Worm (Caenorhabditis elegans): ENCODE measurements around the gene T08G5.3.

The T08G5.3 gene

DNA sequence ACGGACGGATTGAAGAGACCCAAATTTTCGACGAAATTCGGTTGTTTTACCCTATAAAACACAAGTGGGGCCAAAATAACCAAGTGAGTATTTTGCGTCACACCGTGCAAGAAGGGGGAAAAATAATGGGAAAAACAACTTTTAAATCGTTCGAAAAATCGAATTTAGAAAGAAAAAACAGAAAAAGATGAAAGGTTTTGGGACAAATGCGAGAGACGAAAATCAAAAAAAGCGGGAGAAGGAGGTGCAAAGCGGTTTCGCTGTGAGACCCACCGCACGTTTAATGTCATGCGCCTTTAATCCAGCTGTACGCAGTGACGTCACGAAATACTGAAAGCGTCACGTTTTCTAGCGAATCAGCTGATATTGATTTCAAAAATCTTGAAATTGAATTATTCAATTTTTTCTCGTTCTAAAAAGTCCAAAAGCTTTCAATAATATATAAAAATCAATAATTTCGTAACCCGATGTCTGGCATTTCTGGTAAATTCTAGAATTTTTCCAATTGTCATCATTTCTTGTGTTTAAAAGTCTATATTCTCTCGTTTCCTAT is 15.2 kb downstream of the T08G5.3 start, which contains the start of the genes ddx-17 and aip-1:
Gene ddx-17 (minus strand): TSS at position 51 of the 553 bp plus-strand sequence.
Gene aip-1 (plus strand): TSS at position 332 of the 553 bp plus-strand sequence.
- TF ChIP-seq mab-5 (tag; optimal IDR thresholded peaks at IDR 0.05) (no peak), drap-1 (GFP tag; optimal IDR thresholded peaks at IDR 0.05) (no peak), nhr-237 (tag; optimal IDR thresholded peaks at IDR 0.05) (peak; percentile 42), unc-62 (GFP tag; optimal IDR thresholded peaks at IDR 0.05) (no peak), unc-39 (tag; optimal IDR thresholded peaks at IDR 0.05) (no peak), pha-4 (tag; optimal IDR thresholded peaks at IDR 0.05) (peak; percentile 24), snpc-4 (tag; optimal IDR thresholded peaks at IDR 0.05) (no peak), hlh-1 (tag; optimal IDR thresholded peaks at IDR 0.05) (no peak), nhr-12 (tag; optimal IDR thresholded peaks at IDR 0.05) (no peak), unc-120 (tag; optimal IDR thresholded peaks at IDR 0.05; ENCODE audit: poor library complexity, severe bottlenecking) (no peak), lin-13 (tag; optimal IDR thresholded peaks at IDR 0.05) (peak; percentile 59), bed-3 (GFP tag; optimal IDR thresholded peaks at IDR 0.05) (no peak), lin-32 (GFP tag; optimal IDR thresholded peaks at IDR 0.05) (no peak), mep-1 (tag; optimal IDR thresholded peaks at IDR 0.05) (peak; percentile 70), sptf-1 (tag; optimal IDR thresholded peaks at IDR 0.05) (no peak), nhr-2 (tag; optimal IDR thresholded peaks at IDR 0.05) (no peak), sem-2 (GFP tag; optimal IDR thresholded peaks at IDR 0.05) (no peak), ces-1 (GFP tag; optimal IDR thresholded peaks at IDR 0.05) (peak; percentile 53), elt-1 (tag; optimal IDR thresholded peaks at IDR 0.05; ENCODE audit: borderline replicate concordance, insufficient read depth) (no peak), nhr-76 (tag; optimal IDR thresholded peaks at IDR 0.05) (no peak), mls-2 (tag; optimal IDR thresholded peaks at IDR 0.05) (no peak), ztf-11 (tag; optimal IDR thresholded peaks at IDR 0.05) (no peak), ceh-39 (tag; optimal IDR thresholded peaks at IDR 0.05) (peak; percentile 40), tbx-8 (GFP tag; optimal IDR thresholded peaks at IDR 0.05) (no peak), zip-8 (tag; optimal IDR thresholded peaks at IDR 0.05) (no peak), nhr-28 (tag; optimal IDR thresholded peaks at IDR 0.05) (no peak), lsy-2 (tag; optimal IDR thresholded peaks at IDR 0.05) (peak; percentile 50), flh-1 (GFP tag; optimal IDR thresholded peaks at IDR 0.05) (no peak), cnd-1 (tag; optimal IDR thresholded peaks at IDR 0.05) (no peak), ceh-43 (GFP tag; optimal IDR thresholded peaks at IDR 0.05) (no peak), M03D4.4 (tag; optimal IDR thresholded peaks at IDR 0.05) (no peak), blmp-1 (tag; optimal IDR thresholded peaks at IDR 0.05) (no peak), elt-3 (tag; optimal IDR thresholded peaks at IDR 0.05) (no peak), ham-2 (GFP tag; optimal IDR thresholded peaks at IDR 0.05) (no peak), ceh-83 (GFP tag; optimal IDR thresholded peaks at IDR 0.05) (no peak)

DNA sequence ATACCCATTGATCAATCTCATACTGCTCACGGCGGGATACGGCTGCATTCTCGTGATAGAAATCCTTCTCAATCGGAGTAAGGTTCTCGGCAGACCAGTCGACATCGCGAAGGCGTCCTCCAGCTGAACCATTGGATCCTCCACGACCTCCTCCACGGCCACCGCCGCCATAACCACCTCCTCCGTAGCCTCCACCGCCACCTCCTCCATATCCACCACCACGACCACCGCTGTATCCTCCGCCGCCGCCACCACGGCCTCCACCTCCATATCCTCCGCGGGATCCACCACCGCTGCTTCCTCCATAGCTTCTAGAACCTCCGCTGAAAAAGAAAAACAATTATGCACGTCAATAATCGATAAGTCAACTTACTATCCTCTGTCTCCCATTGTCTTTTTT is 15.9 kb downstream of the T08G5.3 start:
- peak; percentile 13 for TF ChIP-seq sem-2 (GFP tag; optimal IDR thresholded peaks at IDR 0.05)
- TF ChIP-seq blmp-1 (tag; optimal IDR thresholded peaks at IDR 0.05), result no peak

DNA sequence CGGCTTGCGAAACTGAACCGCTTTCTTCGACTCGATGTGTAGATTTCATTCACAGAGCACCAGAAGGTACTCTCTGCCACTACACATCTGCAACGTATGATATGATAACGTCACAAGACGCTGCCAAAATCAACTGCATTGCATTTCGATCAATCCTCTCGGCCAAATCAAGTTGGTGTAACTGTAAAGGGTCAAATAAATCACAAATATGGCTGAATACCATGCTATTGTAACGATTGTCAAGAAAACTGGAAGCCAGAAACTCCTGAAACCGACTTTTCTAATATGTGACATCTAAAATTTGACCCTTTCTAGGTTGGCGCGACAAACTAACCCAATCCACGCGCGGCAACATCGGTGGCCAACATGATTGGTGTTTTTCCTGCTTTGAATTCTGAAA is 17.3 kb downstream of the T08G5.3 start:
- no peak for TF ChIP-seq lsy-2 (tag; optimal IDR thresholded peaks at IDR 0.05)
- no peak for TF ChIP-seq nhr-12 (tag; optimal IDR thresholded peaks at IDR 0.05)
- TF ChIP-seq sptf-1 (tag; optimal IDR thresholded peaks at IDR 0.05), result no peak
- TF ChIP-seq ztf-11 (tag; optimal IDR thresholded peaks at IDR 0.05), result no peak
- TF ChIP-seq ham-2 (GFP tag; optimal IDR thresholded peaks at IDR 0.05), result no peak
- no peak for TF ChIP-seq nhr-237 (tag; optimal IDR thresholded peaks at IDR 0.05)
- TF ChIP-seq ceh-83 (GFP tag; optimal IDR thresholded peaks at IDR 0.05), result no peak
- no peak for TF ChIP-seq drap-1 (GFP tag; optimal IDR thresholded peaks at IDR 0.05)
- TF ChIP-seq lin-32 (GFP tag; optimal IDR thresholded peaks at IDR 0.05), result no peak
- TF ChIP-seq M03D4.4 (tag; optimal IDR thresholded peaks at IDR 0.05), result no peak

DNA sequence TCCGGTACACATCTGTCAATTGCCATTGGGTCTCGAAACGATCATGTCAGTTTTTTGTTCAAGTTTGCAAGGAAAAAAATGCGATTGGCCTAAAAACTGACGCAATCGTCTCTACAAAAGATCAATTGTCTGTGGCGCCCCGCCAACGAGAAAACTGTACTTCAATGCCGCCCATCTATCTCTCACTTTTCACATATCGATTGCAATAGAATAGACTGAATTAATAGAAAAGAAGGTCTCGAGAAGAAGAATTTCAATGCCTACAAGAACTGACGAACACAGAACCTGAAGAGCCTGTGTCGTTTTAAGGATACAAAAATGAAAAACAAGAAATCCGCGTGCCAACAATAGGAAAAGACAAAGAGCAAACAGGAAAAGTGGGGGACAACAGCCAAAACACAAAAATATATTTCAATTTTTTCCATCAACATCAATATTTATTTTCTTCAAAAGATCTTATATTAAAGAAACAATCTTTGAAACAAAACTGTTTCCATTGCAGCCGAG is 18.9 kb downstream of the T08G5.3 start:
- TF ChIP-seq mls-2 (tag; optimal IDR thresholded peaks at IDR 0.05) (no peak), ceh-83 (GFP tag; optimal IDR thresholded peaks at IDR 0.05) (no peak), nhr-2 (tag; optimal IDR thresholded peaks at IDR 0.05) (no peak), ceh-43 (GFP tag; optimal IDR thresholded peaks at IDR 0.05) (no peak), nhr-76 (tag; optimal IDR thresholded peaks at IDR 0.05) (no peak), mab-5 (tag; optimal IDR thresholded peaks at IDR 0.05) (no peak), elt-3 (tag; optimal IDR thresholded peaks at IDR 0.05) (no peak), snpc-4 (tag; optimal IDR thresholded peaks at IDR 0.05) (no peak), bed-3 (GFP tag; optimal IDR thresholded peaks at IDR 0.05) (no peak), nhr-237 (tag; optimal IDR thresholded peaks at IDR 0.05) (no peak), tbx-8 (GFP tag; optimal IDR thresholded peaks at IDR 0.05) (no peak), hlh-1 (tag; optimal IDR thresholded peaks at IDR 0.05) (no peak), flh-1 (GFP tag; optimal IDR thresholded peaks at IDR 0.05) (no peak), unc-120 (tag; optimal IDR thresholded peaks at IDR 0.05; ENCODE audit: poor library complexity, severe bottlenecking) (no peak), lin-13 (tag; optimal IDR thresholded peaks at IDR 0.05) (no peak), lsy-2 (tag; optimal IDR thresholded peaks at IDR 0.05) (no peak), pha-4 (tag; optimal IDR thresholded peaks at IDR 0.05) (no peak), unc-39 (tag; optimal IDR thresholded peaks at IDR 0.05) (no peak), blmp-1 (tag; optimal IDR thresholded peaks at IDR 0.05) (no peak)
